Worm (Caenorhabditis elegans) whole organism, L1 larva: ENCODE results near the gene casy-1.

Experiments
- aha-1 ChIP-seq: fragments of 150-350 bp; optimal IDR thresholded peaks from 2 replicates; lab custom pipeline; 2014; ENCODE audit warnings: missing biosample characterization, missing genetic modification characterization
- alr-1 ChIP-seq: fragments of 200-800 bp; sonication (Bioruptor generic); optimal IDR thresholded peaks from 2 replicates; lab custom pipeline; 2018; ENCODE audit warnings: borderline replicate concordance, mild to moderate bottlenecking, missing genetic modification characterization, missing compliant biosample characterization
- aly-2 ChIP-seq: fragments of 150-350 bp; optimal IDR thresholded peaks from 2 replicates; lab custom pipeline; 2014; ENCODE audit warnings: missing biosample characterization, missing genetic modification characterization
- ceh-8 ChIP-seq: fragments of 200-800 bp; sonication (Bioruptor generic); optimal IDR thresholded peaks from 2 replicates; lab custom pipeline; 2018; ENCODE audit warnings: mild to moderate bottlenecking, missing genetic modification characterization, moderate library complexity, missing compliant biosample characterization
- ceh-82 ChIP-seq, 3 experiments: fragments of 150-350 bp in 1 of 3; sonication (generic microtip) in 2 of 3; optimal IDR thresholded peaks; 2 replicates each; lab custom pipeline; 2014 to 2017; ENCODE audit warnings: missing biosample characterization in 3 of 3, missing genetic modification characterization in 3 of 3
- ces-1 ChIP-seq: fragments of 150-350 bp; optimal IDR thresholded peaks from 2 replicates; lab custom pipeline; 2014; ENCODE audit warnings: missing biosample characterization, missing genetic modification reagents, missing genetic modification characterization
- dsc-1 ChIP-seq: sonication (generic microtip); optimal IDR thresholded peaks from 2 replicates; lab custom pipeline; 2016; ENCODE audit warnings: mild to moderate bottlenecking, missing genetic modification characterization, missing compliant biosample characterization
- egl-13 ChIP-seq: sonication (generic microtip); optimal IDR thresholded peaks from 2 replicates; lab custom pipeline; 2016; ENCODE audit warnings: missing genotype, missing genetic modification reagents, missing genetic modification characterization, missing compliant biosample characterization
- elt-2 ChIP-seq: sonication (generic microtip); optimal IDR thresholded peaks from 2 replicates; lab custom pipeline; 2016; ENCODE audit warnings: missing genetic modification characterization, mild to moderate bottlenecking, inconsistent platforms, missing compliant biosample characterization, missing genetic modification reagents
- elt-3 ChIP-seq, 6 experiments: fragments of 150-350 bp in 1 of 6; sonication (generic microtip); optimal IDR thresholded peaks; 2 replicates each; lab custom pipeline; 2017 to 2018; ENCODE audit warnings: missing biosample characterization in 6 of 6, missing genetic modification characterization in 6 of 6, inconsistent platforms in 1 of 6
- ets-5 ChIP-seq: fragments of 200-800 bp; sonication (Bioruptor generic); IDR thresholded peaks from 2 replicates; pipeline ENCODE4 v1.3.6; 2022; ENCODE audit warnings: missing genetic modification characterization, missing compliant biosample characterization
- fkh-10 ChIP-seq: sonication (generic microtip); optimal IDR thresholded peaks from 2 replicates; lab custom pipeline; 2017; ENCODE audit warnings: missing biosample characterization, missing genetic modification reagents, missing genetic modification characterization
- fkh-8 ChIP-seq: sonication (generic microtip); optimal IDR thresholded peaks from 2 replicates; lab custom pipeline; 2016; ENCODE audit warnings: mild to moderate bottlenecking, missing genetic modification characterization, missing compliant biosample characterization
- fos-1 ChIP-seq: fragments of 150-350 bp; optimal IDR thresholded peaks from 2 replicates; lab custom pipeline; 2014; ENCODE audit warnings: missing biosample characterization, missing genetic modification characterization
- grh-1 ChIP-seq: fragments of 200-800 bp; sonication (Bioruptor generic); IDR thresholded peaks from 2 replicates; pipeline ENCODE4 v1.3.6; 2022; ENCODE audit warnings: missing genetic modification reagents, missing genetic modification characterization, missing compliant biosample characterization
- hlh-4 ChIP-seq: sonication (generic microtip); optimal IDR thresholded peaks from 2 replicates; lab custom pipeline; 2016; ENCODE audit warnings: mild to moderate bottlenecking, missing genetic modification characterization, missing compliant biosample characterization
- hpl-2 ChIP-seq: fragments of 150-350 bp; optimal IDR thresholded peaks from 2 replicates; lab custom pipeline; 2014; ENCODE audit warnings: missing biosample characterization, missing genetic modification reagents, missing genetic modification characterization
- irx-1 ChIP-seq: sonication (generic microtip); optimal IDR thresholded peaks from 2 replicates; lab custom pipeline; 2016; ENCODE audit warnings: missing genetic modification characterization, missing compliant biosample characterization
- lin-14 ChIP-seq: fragments of 200-800 bp; sonication (Bioruptor generic); optimal IDR thresholded peaks from 2 replicates; lab custom pipeline; 2018; ENCODE audit warnings: mild to moderate bottlenecking, missing genetic modification characterization, moderate library complexity, missing compliant biosample characterization
- lsy-2 ChIP-seq, 2 experiments: fragments of 150-350 bp; optimal IDR thresholded peaks; 2 replicates each; lab custom pipeline; 2014; ENCODE audit warnings: missing biosample characterization in 2 of 2, missing genetic modification characterization in 2 of 2
- mab-9 ChIP-seq: fragments of 200-800 bp; sonication (Bioruptor generic); IDR thresholded peaks from 2 replicates; pipeline ENCODE4 v1.3.6; 2022; ENCODE audit warnings: missing genetic modification reagents, missing genetic modification characterization, missing compliant biosample characterization
- mdl-1 ChIP-seq, 2 experiments: fragments of 150-350 bp; optimal IDR thresholded peaks; 2 replicates each; lab custom pipeline; 2014 to 2017; ENCODE audit warnings: missing biosample characterization in 2 of 2, missing genetic modification characterization in 2 of 2, inconsistent platforms in 1 of 2
- mef-2 ChIP-seq: fragments of 150-350 bp; optimal IDR thresholded peaks from 2 replicates; lab custom pipeline; 2014; ENCODE audit warnings: missing biosample characterization, missing genetic modification characterization
- nhr-19 ChIP-seq: fragments of 200-800 bp; sonication (Bioruptor generic); conservative IDR thresholded peaks from 2 replicates; pipeline ENCODE4 v1.3.6; 2022; ENCODE audit warnings: missing genetic modification characterization, missing compliant biosample characterization
- nhr-28 ChIP-seq: fragments of 150-350 bp; optimal IDR thresholded peaks from 2 replicates; lab custom pipeline; 2014; ENCODE audit warnings: missing biosample characterization, missing genetic modification characterization
- nhr-47 ChIP-seq: sonication (generic microtip); optimal IDR thresholded peaks from 2 replicates; lab custom pipeline; 2016; ENCODE audit warnings: mild to moderate bottlenecking, missing genetic modification characterization, moderate library complexity, missing compliant biosample characterization
- nhr-71 ChIP-seq: sonication (generic microtip); optimal IDR thresholded peaks from 2 replicates; lab custom pipeline; 2016; ENCODE audit warnings: mild to moderate bottlenecking, missing genetic modification characterization, moderate library complexity, missing compliant biosample characterization
- nhr-76 ChIP-seq: sonication (generic microtip); optimal IDR thresholded peaks from 2 replicates; lab custom pipeline; 2017; ENCODE audit warnings: missing biosample characterization, missing genetic modification characterization
- pag-3 ChIP-seq: sonication (generic microtip); optimal IDR thresholded peaks from 2 replicates; lab custom pipeline; 2017; ENCODE audit warnings: missing genetic modification characterization, mild to moderate bottlenecking, missing compliant biosample characterization, antibody characterized with exemption, borderline replicate concordance; ENCODE audit not compliant: insufficient read depth
- pqm-1 ChIP-seq: sonication (generic microtip); optimal IDR thresholded peaks from 3 replicates; lab custom pipeline; 2017; ENCODE audit warnings: missing biosample characterization, missing genetic modification characterization
- snpc-4 ChIP-seq: fragments of 150-350 bp; optimal IDR thresholded peaks from 2 replicates; lab custom pipeline; 2014; ENCODE audit warnings: missing biosample characterization, missing genetic modification characterization
- snu-23 ChIP-seq: sonication (generic microtip); optimal IDR thresholded peaks from 2 replicates; lab custom pipeline; 2016; ENCODE audit warnings: missing genetic modification characterization, missing compliant biosample characterization
- sox-4 ChIP-seq: sonication (generic microtip); optimal IDR thresholded peaks from 2 replicates; lab custom pipeline; 2016; ENCODE audit warnings: missing genetic modification characterization, missing compliant biosample characterization
- sup-37 ChIP-seq: fragments of 200-800 bp; sonication (Bioruptor generic); optimal IDR thresholded peaks from 2 replicates; lab custom pipeline; 2018; ENCODE audit warnings: mild to moderate bottlenecking, missing genetic modification characterization, missing compliant biosample characterization
- swsn-7 ChIP-seq: sonication (generic microtip); optimal IDR thresholded peaks from 2 replicates; lab custom pipeline; 2016; ENCODE audit warnings: missing genetic modification characterization, missing compliant biosample characterization
- tbx-2 ChIP-seq: sonication (generic microtip); optimal IDR thresholded peaks from 2 replicates; lab custom pipeline; 2016; ENCODE audit warnings: missing genetic modification characterization, missing compliant biosample characterization
- tlp-1 ChIP-seq: fragments of 150-350 bp; optimal IDR thresholded peaks from 2 replicates; lab custom pipeline; 2014; ENCODE audit warnings: missing biosample characterization, missing genetic modification characterization
- unc-130 ChIP-seq: fragments of 150-350 bp; optimal IDR thresholded peaks from 2 replicates; lab custom pipeline; 2017; ENCODE audit warnings: missing biosample characterization, missing genetic modification characterization, inconsistent platforms
- unc-98 ChIP-seq: fragments of 200-800 bp; sonication (Bioruptor generic); IDR thresholded peaks from 2 replicates; pipeline ENCODE4 v1.3.6; 2022; ENCODE audit warnings: missing genetic modification characterization, missing compliant biosample characterization
- zag-1 ChIP-seq: fragments of 150-350 bp; optimal IDR thresholded peaks from 2 replicates; lab custom pipeline; 2014; ENCODE audit warnings: missing biosample characterization, missing genetic modification characterization
- ztf-11 ChIP-seq, 2 experiments: sonication (generic microtip); optimal IDR thresholded peaks; 2 replicates each; lab custom pipeline; 2016 to 2017; ENCODE audit warnings: missing genetic modification characterization in 2 of 2, missing biosample characterization in 1 of 2, missing compliant biosample characterization in 1 of 2
- ztf-4 ChIP-seq: fragments of 150-350 bp; optimal IDR thresholded peaks from 2 replicates; lab custom pipeline; 2014; ENCODE audit warnings: missing biosample characterization, missing genetic modification characterization

The casy-1 gene

DNA sequence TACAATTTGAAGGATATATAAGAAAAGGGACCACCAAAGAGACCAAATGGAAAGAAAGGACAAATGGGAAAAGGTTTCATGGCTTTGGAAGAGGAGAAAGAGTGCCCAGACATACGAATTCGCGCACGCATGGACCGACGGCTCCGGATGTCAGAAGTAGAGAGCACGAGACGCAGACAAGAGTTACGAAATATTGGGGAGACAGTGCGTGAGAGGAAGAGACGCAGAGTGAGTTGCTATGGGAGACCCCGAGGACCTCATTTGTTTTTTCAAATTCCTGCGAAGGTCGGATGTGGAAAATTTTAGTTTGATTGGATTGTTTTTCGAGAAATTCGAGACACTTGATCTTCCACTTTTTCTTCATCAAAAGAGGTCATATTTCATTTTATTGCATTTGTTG, 10.2 kb upstream of the casy-1 start (continued):
- no peak for TF ChIP-seq snu-23 (GFP tag; lab: Kevin White, UChicago)
- peak; percentile 13 for TF ChIP-seq fkh-10 (GFP tag; lab: Kevin White, UChicago)
- no peak for TF ChIP-seq aly-2
- TF ChIP-seq swsn-7 (tag; lab: Kevin White, UChicago), result peak; percentile 30
- TF ChIP-seq lsy-2 (tag; optimal IDR thresholded peaks at IDR 0.05; lab: Kevin White, UChicago), result peak in 1 of 2 experiments; percentile 37
- TF ChIP-seq ztf-4 (tag; lab: Kevin White, UChicago), result no peak
- TF ChIP-seq egl-13 (tag; lab: Kevin White, UChicago), result peak; percentile 20
- TF ChIP-seq mef-2 (tag; lab: Kevin White, UChicago), result no peak
- TF ChIP-seq nhr-47 (tag; lab: Kevin White, UChicago), result peak; percentile 59
- TF ChIP-seq lin-14 (GFP tag; lab: Kevin White, UChicago), result peak; percentile 73
- TF ChIP-seq tlp-1, result no peak
- no peak for TF ChIP-seq alr-1 (tag; lab: Kevin White, UChicago)
- TF ChIP-seq ets-5 (GFP tag; lab: Robert Waterston, UW), result no peak
- peak; percentile 55 for TF ChIP-seq snpc-4 (tag; lab: Kevin White, UChicago)
- TF ChIP-seq, all 84 proteins: peak for 17

- peak; percentile 49 for TF ChIP-seq dsc-1 (tag; lab: Kevin White, UChicago)
- TF ChIP-seq aha-1 (tag; lab: Kevin White, UChicago), result no peak
- peak; percentile 63 for TF ChIP-seq fkh-8 (tag; lab: Kevin White, UChicago)
- peak; percentile 13 for TF ChIP-seq ztf-4 (tag; lab: Kevin White, UChicago)
- TF ChIP-seq nhr-71, result peak; percentile 0
- TF ChIP-seq snu-23 (GFP tag; lab: Kevin White, UChicago), result no peak
- TF ChIP-seq, all 84 proteins: peak for 4
Measured at ce11 chrII:5964962-5965361, 8.5 kb upstream of the casy-1 start.

DNA sequence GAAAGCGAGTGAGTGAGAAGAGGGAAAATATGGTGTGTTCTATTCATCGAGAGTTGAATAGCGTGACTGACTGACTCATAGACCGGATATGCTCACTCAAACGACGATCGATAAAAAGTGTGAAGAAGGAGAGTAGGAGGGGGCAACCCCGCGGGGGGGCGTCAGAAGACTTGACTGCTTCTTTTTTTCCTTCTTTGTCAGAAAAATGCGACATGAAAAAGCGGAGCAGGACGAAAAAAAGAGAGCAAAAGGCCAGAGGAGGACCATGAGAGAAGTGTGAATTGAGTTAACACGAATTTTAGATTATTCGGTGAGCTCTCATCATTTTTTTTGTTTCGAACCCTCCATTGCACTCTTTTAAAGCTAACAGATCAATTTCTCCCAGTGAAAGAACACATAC, 5.9 kb upstream of the casy-1 start:
- TF ChIP-seq ceh-82 (tag; optimal IDR thresholded peaks at IDR 0.05; lab: Kevin White, UChicago) (peak in 1 of 3 experiments; percentile 16), fkh-10 (GFP tag; lab: Kevin White, UChicago) (peak; percentile 69), nhr-71 (peak; percentile 8), lsy-2 (tag; optimal IDR thresholded peaks at IDR 0.05; lab: Kevin White, UChicago) (peak in 1 of 2 experiments; percentile 15), lin-14 (GFP tag; lab: Kevin White, UChicago) (peak; percentile 53), elt-3 (tag; optimal IDR thresholded peaks at IDR 0.05; lab: Kevin White, UChicago) (no peak)

- TF ChIP-seq hlh-4 (tag; lab: Kevin White, UChicago), result no peak
- TF ChIP-seq tbx-2, result no peak
- no peak for TF ChIP-seq mdl-1 (tag; optimal IDR thresholded peaks at IDR 0.05; lab: Kevin White, UChicago)
- TF ChIP-seq elt-2, result no peak
- TF ChIP-seq sup-37 (GFP tag; lab: Kevin White, UChicago), result no peak
- TF ChIP-seq nhr-19 (GFP tag; lab: Robert Waterston, UW), result no peak
- no peak for TF ChIP-seq aly-2
- TF ChIP-seq fkh-8 (tag; lab: Kevin White, UChicago), result no peak
- TF ChIP-seq lin-14 (GFP tag; lab: Kevin White, UChicago), result no peak
- TF ChIP-seq pag-3 (tag; lab: Kevin White, UChicago), result no peak
- TF ChIP-seq grh-1 (GFP tag; lab: Robert Waterston, UW), result no peak
- TF ChIP-seq, all 84 proteins: peak for 0
Measured at ce11 chrII:5961317-5961716, 4.8 kb upstream of the casy-1 start, which contains the start of gene B0034.7. TSS of gene B0034.7 (plus strand) at chrII:5961617.

DNA sequence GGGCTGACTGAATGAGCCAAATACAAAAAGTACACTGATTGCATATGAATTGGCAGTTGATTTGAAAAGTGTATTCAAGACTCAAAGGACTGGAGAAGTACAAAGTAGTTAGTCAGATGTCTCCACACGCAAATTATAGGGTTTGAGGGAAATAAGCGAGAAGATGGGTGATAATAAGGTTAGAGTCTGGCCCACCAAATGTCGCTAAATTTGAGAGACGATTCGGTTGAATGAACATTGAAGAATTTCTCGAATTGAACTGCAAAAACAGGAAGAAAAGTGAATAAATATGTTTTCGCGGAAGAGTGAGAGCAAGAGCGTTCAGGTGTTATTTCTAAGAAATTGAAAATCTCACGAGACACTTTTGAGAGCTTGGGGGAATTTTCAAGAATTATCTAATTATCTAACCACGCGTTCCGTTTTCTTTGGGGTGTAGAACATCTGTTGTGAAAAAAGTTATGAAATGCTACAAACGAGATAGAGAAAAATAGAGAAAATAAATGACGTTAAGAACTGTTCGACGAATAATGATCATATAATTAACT, 3.2 kb upstream of the casy-1 start:
- TF ChIP-seq zag-1 (tag; lab: Kevin White, UChicago) (no peak), sup-37 (GFP tag; lab: Kevin White, UChicago) (no peak), nhr-76 (tag; lab: Kevin White, UChicago) (no peak), fos-1 (tag; lab: Kevin White, UChicago) (no peak), fkh-8 (tag; lab: Kevin White, UChicago) (peak; percentile 67), sox-4 (tag; lab: Kevin White, UChicago) (peak; percentile 78), mab-9 (GFP tag; lab: Robert Waterston, UW) (no peak), pqm-1 (tag; lab: Kevin White, UChicago) (no peak), ceh-8 (GFP tag; lab: Kevin White, UChicago) (no peak), unc-130 (tag; lab: Kevin White, UChicago) (no peak), nhr-71 (peak; percentile 66), elt-2 (no peak), lsy-2 (tag; optimal IDR thresholded peaks at IDR 0.05; lab: Kevin White, UChicago) (no peak), nhr-28 (tag; lab: Kevin White, UChicago) (no peak), ztf-11 (tag; optimal IDR thresholded peaks at IDR 0.05; lab: Kevin White, UChicago) (no peak), hpl-2 (GFP tag; lab: Kevin White, UChicago) (no peak), nhr-47 (tag; lab: Kevin White, UChicago) (peak; percentile 62), ces-1 (GFP tag; lab: Kevin White, UChicago) (no peak), unc-98 (GFP tag; lab: Robert Waterston, UW) (no peak), irx-1 (tag; lab: Kevin White, UChicago) (no peak)
